Fruit fly (Drosophila melanogaster) whole organism, adult: ENCODE measurements around the gene CG42827.

Source experiments
- CG12768 ChIP-seq: fragments of 200-800 bp; sonication (Bioruptor generic); optimal IDR thresholded peaks from 2 replicates; lab custom pipeline; 2017; ENCODE audit warnings: missing biosample characterization, missing genetic modification characterization, mild to moderate bottlenecking, moderate library complexity, missing genetic modification reagents
- CG1620 ChIP-seq: fragments of 200-800 bp; sonication (Bioruptor generic); optimal IDR thresholded peaks from 2 replicates; lab custom pipeline; 2016; ENCODE audit warnings: missing biosample characterization, missing genetic modification characterization
- pad ChIP-seq: fragments of 200-800 bp; sonication (Bioruptor generic); optimal IDR thresholded peaks from 3 replicates; lab custom pipeline; 2017; ENCODE audit warnings: missing biosample characterization, missing genetic modification characterization, mild to moderate bottlenecking, moderate library complexity, missing genetic modification reagents

DNA sequence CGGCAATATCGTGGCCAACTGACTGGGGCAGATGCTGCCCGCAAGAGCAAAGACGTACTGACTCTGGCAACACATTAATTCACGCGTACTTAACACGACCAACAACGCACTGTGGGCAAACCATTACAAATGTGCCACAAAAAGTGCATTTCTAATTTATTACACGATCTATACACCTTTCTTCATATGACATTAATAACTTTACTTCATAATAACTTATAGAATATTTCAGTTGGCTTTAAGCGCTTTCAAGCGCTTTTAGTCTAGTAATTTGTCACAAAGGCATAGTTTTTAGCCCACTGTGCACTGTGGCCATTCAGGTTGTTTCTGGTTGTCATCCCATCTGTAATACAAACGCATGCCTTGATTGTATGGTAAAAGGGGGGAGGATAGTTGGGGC, 4.5 kb upstream of the CG42827 start:
- no peak for TF ChIP-seq CG12768 (GFP tag; lab: Kevin White, UChicago)
- TF ChIP-seq pad (GFP tag; lab: Kevin White, UChicago) = no peak
- TF ChIP-seq CG1620 (GFP tag; lab: Kevin White, UChicago) = no peak
